Worm (Caenorhabditis elegans): ENCODE measurements around the gene cnt-2.

cnt-2 gene

ce11 chrIII:10631870-10632509 lies 22.8 kb upstream of the cnt-2 start:
- no peak for TF ChIP-seq lin-39 (tag; optimal IDR thresholded peaks at IDR 0.05)
- TF ChIP-seq ztf-4 (tag; optimal IDR thresholded peaks at IDR 0.05), result no peak
- no peak for TF ChIP-seq ztf-11 (tag; optimal IDR thresholded peaks at IDR 0.05)
- no peak for TF ChIP-seq unc-62 (GFP tag; optimal IDR thresholded peaks at IDR 0.05)
- no peak for TF ChIP-seq zag-1 (tag; optimal IDR thresholded peaks at IDR 0.05)
- TF ChIP-seq ceh-82 (tag; optimal IDR thresholded peaks at IDR 0.05), result no peak
- TF ChIP-seq mab-5 (tag; optimal IDR thresholded peaks at IDR 0.05), result peak; percentile 51
- TF ChIP-seq nhr-25 (tag; optimal IDR thresholded peaks at IDR 0.05), result peak; percentile 27
- TF ChIP-seq sma-9 (GFP tag; optimal IDR thresholded peaks at IDR 0.05), result no peak
- TF ChIP-seq sma-9 (tag; optimal IDR thresholded peaks at IDR 0.05), result no peak
- TF ChIP-seq nhr-21 (tag; optimal IDR thresholded peaks at IDR 0.05), result no peak
- TF ChIP-seq C34F6.9 (tag; optimal IDR thresholded peaks at IDR 0.05), result no peak
- no peak for TF ChIP-seq skn-1 (tag; optimal IDR thresholded peaks at IDR 0.05)
- TF ChIP-seq elt-1 (tag; optimal IDR thresholded peaks at IDR 0.05), result no peak
- TF ChIP-seq sem-4 (tag; optimal IDR thresholded peaks at IDR 0.05), result no peak
- no peak for TF ChIP-seq mbf-1 (tag; optimal IDR thresholded peaks at IDR 0.05)

DNA sequence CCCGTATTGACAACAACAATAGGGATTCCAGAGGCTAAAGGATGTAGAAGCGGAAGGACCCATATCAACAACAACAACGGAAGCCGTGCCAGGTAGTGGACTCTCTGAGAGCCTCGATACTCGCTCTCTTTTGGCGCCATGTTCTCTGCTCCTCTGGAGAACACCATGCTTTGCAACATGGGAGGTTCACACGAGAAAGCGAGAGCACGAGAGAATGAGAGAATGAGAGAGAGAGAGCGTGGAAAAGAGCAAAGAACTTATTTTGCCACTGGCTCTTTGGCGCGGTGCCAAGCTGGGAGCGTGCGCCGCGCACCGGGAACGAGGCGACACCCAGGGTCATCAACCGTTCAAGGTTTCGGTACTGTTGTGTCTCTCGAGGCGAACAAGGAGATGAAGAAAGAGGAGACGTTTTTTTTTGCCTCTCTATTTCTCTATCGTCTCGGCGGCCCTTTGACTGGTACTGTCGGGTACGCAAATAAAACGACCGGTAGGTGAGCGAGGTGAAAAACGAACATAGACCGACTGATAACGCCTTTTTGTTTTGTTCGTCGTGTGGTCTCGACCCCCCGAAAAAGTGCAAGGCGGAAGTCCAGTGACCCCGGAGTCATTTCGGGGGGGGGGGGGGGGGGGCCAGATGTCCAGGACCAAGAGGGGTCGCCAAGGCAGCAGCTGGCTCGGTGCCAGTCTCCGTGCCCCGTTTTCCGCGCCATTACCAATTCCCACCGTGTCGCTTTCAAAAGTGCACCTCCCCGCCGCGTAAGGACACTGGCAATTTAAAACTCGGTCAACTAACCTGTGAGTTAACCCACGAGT lies 22.0 kb upstream of the cnt-2 start, which contains the start of gene Y39A1A.10:
Y39A1A.10 (plus strand) TSS at position 139 of the 813 bp plus-strand sequence.
- TF ChIP-seq crh-2 (tag; optimal IDR thresholded peaks at IDR 0.05) (peak; percentile 28), aly-2 (tag; optimal IDR thresholded peaks at IDR 0.05) (no peak), ztf-4 (tag; optimal IDR thresholded peaks at IDR 0.05) (no peak), sma-9 (GFP tag; optimal IDR thresholded peaks at IDR 0.05) (peak; percentile 61), sma-9 (tag; optimal IDR thresholded peaks at IDR 0.05) (no peak), F13H6.1 (tag; optimal IDR thresholded peaks at IDR 0.05) (peak; percentile 44), ama-1 (optimal IDR thresholded peaks at IDR 0.05) (no peak), nhr-23 (tag; optimal IDR thresholded peaks at IDR 0.05) (no peak), R02D3.7 (tag; optimal IDR thresholded peaks at IDR 0.05) (no peak), blmp-1 (tag; optimal IDR thresholded peaks at IDR 0.05; ENCODE audit: insufficient read depth) (no peak), mab-5 (tag; optimal IDR thresholded peaks at IDR 0.05) (no peak), snpc-4 (tag; optimal IDR thresholded peaks at IDR 0.05) (no peak), mdl-1 (tag; optimal IDR thresholded peaks at IDR 0.05) (peak in 1 of 2 experiments; percentile 77), Y55F3AM.14 (GFP tag; optimal IDR thresholded peaks at IDR 0.05) (no peak), egl-27 (tag; optimal IDR thresholded peaks at IDR 0.05) (no peak), fos-1 (tag; optimal IDR thresholded peaks at IDR 0.05) (peak; percentile 28), gmeb-1 (tag; optimal IDR thresholded peaks at IDR 0.05) (no peak), skn-1 (tag; optimal IDR thresholded peaks at IDR 0.05) (no peak), nhr-12 (tag; optimal IDR thresholded peaks at IDR 0.05) (no peak), dmd-4 (tag; optimal IDR thresholded peaks at IDR 0.05) (no peak), lin-11 (tag; optimal IDR thresholded peaks at IDR 0.05) (peak; percentile 25), ztf-1 (GFP tag; conservative IDR thresholded peaks at IDR 0.05) (no peak), sem-4 (tag; optimal IDR thresholded peaks at IDR 0.05) (no peak), nhr-77 (tag; optimal IDR thresholded peaks at IDR 0.05) (no peak), lin-39 (tag; optimal IDR thresholded peaks at IDR 0.05) (no peak), nhr-21 (tag; optimal IDR thresholded peaks at IDR 0.05) (no peak), nhr-10 (tag; optimal IDR thresholded peaks at IDR 0.05) (no peak), unc-55 (GFP tag; optimal IDR thresholded peaks at IDR 0.05) (no peak), nhr-129 (tag; optimal IDR thresholded peaks at IDR 0.05) (peak; percentile 12), nhr-6 (tag; optimal IDR thresholded peaks at IDR 0.05) (no peak), lsy-2 (tag; optimal IDR thresholded peaks at IDR 0.05) (peak in 1 of 2 experiments; percentile 54), alr-1 (tag; optimal IDR thresholded peaks at IDR 0.05) (no peak), C34F6.9 (tag; optimal IDR thresholded peaks at IDR 0.05) (peak; percentile 48), peb-1 (tag; optimal IDR thresholded peaks at IDR 0.05) (no peak), zag-1 (tag; optimal IDR thresholded peaks at IDR 0.05) (no peak), elt-3 (tag; optimal IDR thresholded peaks at IDR 0.05) (no peak), ceh-82 (tag; optimal IDR thresholded peaks at IDR 0.05) (no peak), lin-13 (GFP tag; optimal IDR thresholded peaks at IDR 0.05) (no peak), ceh-16 (tag; optimal IDR thresholded peaks at IDR 0.05) (no peak), nhr-11 (tag; optimal IDR thresholded peaks at IDR 0.05) (no peak), nhr-237 (tag; optimal IDR thresholded peaks at IDR 0.05) (no peak), ztf-11 (tag; optimal IDR thresholded peaks at IDR 0.05) (no peak), elt-1 (tag; optimal IDR thresholded peaks at IDR 0.05) (no peak), unc-39 (tag; optimal IDR thresholded peaks at IDR 0.05) (no peak), nhr-25 (tag; optimal IDR thresholded peaks at IDR 0.05) (peak; percentile 44)

Data from whole organism, L2 larva.